Fruit fly (Drosophila melanogaster): Measurements from ENCODE around the gene CG16781.

- TF ChIP-seq usp (GFP tag; optimal IDR thresholded peaks at IDR 0.05) (no peak), Dll (optimal IDR thresholded peaks at IDR 0.05) (no peak), psq (optimal IDR thresholded peaks at IDR 0.05) (no peak), EcR (GFP tag; optimal IDR thresholded peaks at IDR 0.05) (no peak), pan (optimal IDR thresholded peaks at IDR 0.05) (no peak)
These were observed 27.7 kb downstream of the CG16781 start for dm6 chrX:3436183-3436582.
